Worm (Caenorhabditis elegans) whole organism, L2 larva: Measurements from ENCODE around the gene R10F2.5.

Experiments used
- alr-1 ChIP-seq: fragments of 150-350 bp; optimal IDR thresholded peaks from 2 replicates; lab custom pipeline; 2014; ENCODE audit warnings: missing biosample characterization, missing genetic modification characterization
- ceh-82 ChIP-seq: fragments of 150-350 bp; optimal IDR thresholded peaks from 2 replicates; lab custom pipeline; 2014; ENCODE audit warnings: missing biosample characterization, missing genetic modification characterization
- lin-39 ChIP-seq: fragments of 150-350 bp; optimal IDR thresholded peaks from 2 replicates; lab custom pipeline; 2014; ENCODE audit warnings: missing biosample characterization, missing genetic modification reagents, missing genetic modification characterization
- snpc-4 ChIP-seq: fragments of 150-350 bp; optimal IDR thresholded peaks from 2 replicates; lab custom pipeline; 2014; ENCODE audit warnings: missing biosample characterization, missing genetic modification characterization

DNA sequence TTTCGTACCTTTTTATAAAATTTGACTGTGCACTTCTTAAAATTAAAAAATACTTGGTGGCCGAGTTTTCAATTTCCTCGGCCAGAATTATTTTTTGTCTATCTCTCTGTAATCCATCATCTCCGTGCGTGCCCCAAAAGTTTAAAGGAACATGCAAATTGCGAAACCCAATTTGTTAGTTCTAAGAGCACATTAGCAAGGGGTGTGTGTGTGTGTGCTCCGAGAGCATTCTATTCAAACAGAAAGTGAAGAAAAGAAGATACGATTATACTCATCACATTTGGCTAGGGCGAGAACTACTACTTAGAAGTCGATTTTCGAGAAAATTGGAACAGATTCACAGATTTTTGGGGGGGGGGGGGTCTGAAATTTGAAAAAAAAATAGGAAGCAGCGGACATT lies 10.5 kb downstream of the R10F2.5 start:
- TF ChIP-seq snpc-4 (tag; lab: Kevin White, UChicago) (no peak), alr-1 (no peak), lin-39 (tag; lab: Kevin White, UChicago) (no peak), ceh-82 (tag; lab: Kevin White, UChicago) (no peak)
